Fruit fly (Drosophila melanogaster) whole organism, embryonic: ENCODE data around the gene ninaB.

Experiments
- BtbVII ChIP-seq: fragments of 200-800 bp; sonication (Bioruptor generic); optimal IDR thresholded peaks from 3 replicates; lab custom pipeline; 2017; ENCODE audit warnings: missing biosample characterization, mild to moderate bottlenecking, missing genetic modification characterization
- CG10565 ChIP-seq: fragments of 200-800 bp; sonication (Bioruptor generic); optimal IDR thresholded peaks from 3 replicates; lab custom pipeline; 2016; ENCODE audit warnings: missing biosample characterization, mild to moderate bottlenecking, missing genetic modification characterization
- CG4730 ChIP-seq: fragments of 200-800 bp; sonication (Bioruptor generic); IDR thresholded peaks from 2 replicates; pipeline ENCODE4 v1.3.6; 2022; ENCODE audit warnings: missing biosample characterization, missing genetic modification characterization
- ERR ChIP-seq: fragments of 200-800 bp; sonication (Bioruptor generic); optimal IDR thresholded peaks from 2 replicates; lab custom pipeline; 2016; ENCODE audit warnings: missing biosample characterization, missing genetic modification characterization
- Fer2 ChIP-seq: fragments of 200-800 bp; sonication (Bioruptor generic); optimal IDR thresholded peaks from 2 replicates; lab custom pipeline; 2018; ENCODE audit warnings: missing biosample characterization, mild to moderate bottlenecking, missing genetic modification characterization, moderate library complexity
- Hr51 ChIP-seq, 2 experiments: fragments of 200-800 bp; sonication (Bioruptor generic); optimal IDR thresholded peaks; 2 replicates in 1 of 2; 3 replicates in 1 of 2; lab custom pipeline; 2016 to 2018; ENCODE audit warnings: missing biosample characterization in 2 of 2, missing genetic modification characterization in 2 of 2, mild to moderate bottlenecking in 1 of 2, moderate library complexity in 1 of 2
- Med ChIP-seq: fragments of 200-800 bp; sonication (Bioruptor generic); peaks from one replicate; lab custom pipeline; 2016; ENCODE audit warnings: missing biosample characterization, missing genetic modification characterization, mild to moderate bottlenecking, inconsistent platforms, moderate library complexity
- disco-r ChIP-seq: fragments of 200-800 bp; sonication (Bioruptor generic); optimal IDR thresholded peaks from 2 replicates; lab custom pipeline; 2016; ENCODE audit warnings: missing biosample characterization, missing genetic modification characterization
- gce ChIP-seq: fragments of 200-800 bp; sonication (Bioruptor generic); IDR thresholded peaks from 3 replicates; pipeline ENCODE4 v1.3.6; 2022; ENCODE audit warnings: missing biosample characterization, missing genetic modification characterization
- lilli ChIP-seq: fragments of 200-800 bp; sonication (Bioruptor generic); optimal IDR thresholded peaks from 3 replicates; lab custom pipeline; 2016; ENCODE audit warnings: missing biosample characterization, missing genetic modification characterization
- rib ChIP-seq: fragments of 200-800 bp; sonication (Bioruptor generic); IDR thresholded peaks from 2 replicates; pipeline ENCODE4 v1.3.6; 2022; ENCODE audit warnings: missing biosample characterization, missing genetic modification characterization
- row ChIP-seq: fragments of 200-800 bp; sonication (Bioruptor generic); IDR thresholded peaks from 3 replicates; pipeline ENCODE4 v1.3.6; 2022; ENCODE audit warnings: missing biosample characterization, missing genetic modification characterization
- sr ChIP-seq: fragments of 200-800 bp; sonication (Bioruptor generic); IDR thresholded peaks from 3 replicates; pipeline ENCODE4 v1.3.6; 2022; ENCODE audit warnings: missing biosample characterization, missing genetic modification characterization

dm6 chr3R:13728897-13729296 lies 28.5 kb downstream of the ninaB start:
- TF ChIP-seq ERR (no peak), Hr51 (GFP tag; optimal IDR thresholded peaks at IDR 0.05; lab: Kevin White, UChicago) (no peak), gce (GFP tag; lab: Robert Waterston, UW) (no peak), BtbVII (GFP tag; lab: Kevin White, UChicago) (no peak), Fer2 (tag; lab: Kevin White, UChicago) (no peak), row (GFP tag; lab: Robert Waterston, UW) (no peak), rib (GFP tag; lab: Robert Waterston, UW) (no peak), Med (GFP tag; lab: Kevin White, UChicago) (no peak), CG4730 (GFP tag; lab: Robert Waterston, UW) (no peak), sr (GFP tag; lab: Robert Waterston, UW) (no peak), lilli (GFP tag; lab: Kevin White, UChicago) (no peak), disco-r (GFP tag; lab: Kevin White, UChicago) (no peak), CG10565 (GFP tag; lab: Kevin White, UChicago) (no peak)
